Fruit fly (Drosophila melanogaster) whole organism: ENCODE measurements around the gene Mst98Ca.

Experiments
- Dll ChIP-seq: fragments of >200 bp; optimal IDR thresholded peaks from 2 replicates; lab custom pipeline; 2017
- pan ChIP-seq: fragments of >200 bp; optimal IDR thresholded peaks from 2 replicates; lab custom pipeline; 2017
- usp ChIP-seq: fragments of >200 bp; optimal IDR thresholded peaks from 2 replicates; lab custom pipeline; 2017; ENCODE audit warnings: missing biosample characterization, missing genetic modification characterization, mixed read lengths

- TF ChIP-seq Dll (lab: Kevin White, UChicago) (no peak), usp (GFP tag; lab: Kevin White, UChicago) (no peak), pan (lab: Kevin White, UChicago) (no peak)
Measured at dm6 chr3R:28335462-28335998, 44.4 kb downstream of the Mst98Ca start.
